Worm (Caenorhabditis elegans): ENCODE measurements around the gene Y52E8A.1.

Y52E8A.1 gene

DNA sequence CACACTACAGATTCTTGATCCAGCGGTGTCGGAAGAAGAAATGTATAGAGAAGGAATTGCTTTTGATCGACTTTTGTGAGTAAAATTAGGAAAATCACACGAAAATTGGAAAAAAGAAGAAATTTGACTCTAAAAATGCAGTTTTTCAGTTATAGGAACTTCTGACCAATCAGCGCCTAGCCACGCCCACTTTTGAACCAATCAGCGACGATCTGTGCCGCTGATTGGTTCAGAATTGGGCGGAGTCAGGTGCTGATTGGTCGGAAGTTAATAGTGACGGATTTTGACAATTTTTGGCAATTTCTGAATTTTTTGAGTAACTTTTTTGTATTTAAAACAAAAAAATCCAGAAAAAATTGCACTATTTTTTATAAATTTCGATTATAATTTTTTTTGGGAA lies 19.6 kb downstream of the Y52E8A.1 start:
- no peak for TF ChIP-seq W03F9.2 (tag; optimal IDR thresholded peaks at IDR 0.05)
- TF ChIP-seq him-1 (tag; optimal IDR thresholded peaks at IDR 0.05): no peak
- no peak for TF ChIP-seq dao-5 (tag; optimal IDR thresholded peaks at IDR 0.05)

DNA sequence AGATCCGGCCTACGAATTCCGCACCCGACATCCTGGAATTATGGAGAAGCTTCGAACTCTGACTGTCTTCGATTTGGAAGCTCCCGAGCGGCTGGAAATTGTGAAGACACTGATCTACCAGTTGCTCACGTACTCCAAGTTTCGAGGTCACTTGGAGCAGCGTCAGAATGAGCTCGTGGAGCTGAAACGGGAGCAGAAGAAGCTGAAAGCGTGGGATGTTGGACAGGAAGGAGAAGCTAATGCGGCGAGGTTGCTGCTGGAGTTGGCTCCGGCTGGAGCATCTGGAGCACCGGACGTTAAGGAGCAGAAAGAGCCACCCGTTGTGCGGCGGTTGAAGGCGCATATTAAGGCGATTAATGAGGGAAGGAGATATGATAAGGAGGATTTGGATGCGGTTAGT lies 22.5 kb downstream of the Y52E8A.1 start:
- TF ChIP-seq him-1 (tag; optimal IDR thresholded peaks at IDR 0.05) (no peak), W03F9.2 (tag; optimal IDR thresholded peaks at IDR 0.05) (no peak), dao-5 (tag; optimal IDR thresholded peaks at IDR 0.05) (no peak)

DNA sequence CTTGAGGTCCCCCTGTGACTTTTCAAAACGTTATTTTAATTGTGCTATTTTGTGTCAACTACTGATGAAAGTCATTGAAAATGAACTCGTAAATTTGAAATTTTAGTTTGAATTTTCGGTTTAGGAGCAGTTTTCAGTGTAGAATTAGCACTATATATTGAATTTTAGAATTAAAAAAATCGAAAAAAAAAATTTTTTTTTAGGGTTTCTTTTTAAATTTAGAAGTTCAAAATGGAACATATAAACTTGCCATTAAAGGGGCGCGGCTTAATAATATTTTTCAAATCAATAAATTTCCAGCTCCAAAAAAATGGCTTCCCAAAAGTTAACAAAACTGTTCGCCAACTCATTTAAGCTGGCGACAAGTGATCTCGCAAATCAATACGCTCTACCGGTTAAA lies 29.0 kb downstream of the Y52E8A.1 start, which contains the start of gene H20J04.9:
TSS of gene H20J04.9 (plus strand) at position 301 of the 400 bp plus-strand sequence.
- no peak for TF ChIP-seq dao-5 (tag; optimal IDR thresholded peaks at IDR 0.05)
- no peak for TF ChIP-seq W03F9.2 (tag; optimal IDR thresholded peaks at IDR 0.05)
- TF ChIP-seq him-1 (tag; optimal IDR thresholded peaks at IDR 0.05): no peak

DNA sequence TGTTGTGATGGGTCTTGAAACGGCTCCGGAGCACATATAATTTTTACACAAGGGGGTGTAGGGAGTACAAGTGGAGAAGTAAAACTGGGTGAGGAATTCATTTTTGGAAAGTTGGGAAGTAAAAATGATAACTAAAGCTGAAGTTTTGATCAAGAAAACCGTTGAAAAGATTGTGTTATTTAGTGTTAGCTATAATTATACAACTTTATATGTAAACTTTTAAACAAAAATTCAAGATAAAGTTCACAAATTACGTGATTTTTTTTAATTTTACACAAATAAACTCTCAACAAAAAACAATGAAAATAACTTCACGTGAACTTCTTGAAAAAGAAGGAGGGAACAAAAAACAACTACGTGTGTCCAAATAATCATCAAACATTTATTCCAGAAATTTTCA lies 33.4 kb downstream of the Y52E8A.1 start, which contains the start of the genes H20J04.7 and H20J04.1:
TSS of gene H20J04.7 (minus strand) at position 101 of the 400 bp plus-strand sequence.
TSS of gene H20J04.1 (plus strand) at position 397 of the 400 bp plus-strand sequence.
- TF ChIP-seq W03F9.2 (tag; optimal IDR thresholded peaks at IDR 0.05): no peak
- TF ChIP-seq dao-5 (tag; optimal IDR thresholded peaks at IDR 0.05): no peak
- TF ChIP-seq him-1 (tag; optimal IDR thresholded peaks at IDR 0.05): no peak

DNA sequence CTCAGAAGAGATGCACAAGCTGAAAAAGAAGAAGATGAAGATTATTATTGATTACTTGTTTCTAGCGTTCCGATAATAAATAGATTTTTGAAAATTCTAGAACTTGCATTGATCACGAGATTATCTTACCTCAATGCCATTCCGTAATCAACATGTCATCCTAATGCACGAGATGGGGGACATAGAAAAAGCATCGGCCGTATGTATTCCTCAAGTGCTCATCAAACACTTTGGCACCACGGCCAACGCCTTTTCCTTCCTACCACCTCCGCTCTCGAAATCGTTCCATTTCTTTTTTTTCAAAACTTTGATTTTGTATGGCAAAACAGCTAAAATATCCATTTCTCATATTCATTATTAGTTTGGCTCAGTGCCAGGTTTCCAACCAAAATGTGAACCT lies 36.9 kb downstream of the Y52E8A.1 start, which contains the start of gene lat-2:
TSS of gene lat-2 (plus strand) at position 301 of the 400 bp plus-strand sequence.
- no peak for TF ChIP-seq W03F9.2 (tag; optimal IDR thresholded peaks at IDR 0.05)
- no peak for TF ChIP-seq him-1 (tag; optimal IDR thresholded peaks at IDR 0.05)
- no peak for TF ChIP-seq dao-5 (tag; optimal IDR thresholded peaks at IDR 0.05)

DNA sequence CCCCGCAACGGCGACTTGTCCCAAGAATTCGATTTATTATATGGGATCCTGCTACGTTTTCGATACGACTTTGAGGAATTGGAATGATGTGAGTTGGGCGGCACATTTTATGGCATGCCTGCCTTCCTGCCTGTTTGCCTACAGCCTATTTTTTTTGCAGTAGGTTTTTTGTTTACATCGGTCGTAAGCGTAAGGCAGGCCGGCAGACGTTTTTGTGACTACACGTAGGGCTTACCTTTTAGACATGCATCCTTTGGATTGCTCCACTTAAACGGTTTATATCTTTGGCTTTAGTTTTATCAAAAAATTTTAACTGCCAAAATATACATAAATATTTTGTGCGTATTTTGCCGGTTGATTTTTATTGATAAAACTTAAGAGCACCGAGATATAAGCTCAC lies 37.4 kb downstream of the Y52E8A.1 start:
- TF ChIP-seq W03F9.2 (tag; optimal IDR thresholded peaks at IDR 0.05): no peak
- TF ChIP-seq dao-5 (tag; optimal IDR thresholded peaks at IDR 0.05): no peak
- TF ChIP-seq him-1 (tag; optimal IDR thresholded peaks at IDR 0.05): no peak

DNA sequence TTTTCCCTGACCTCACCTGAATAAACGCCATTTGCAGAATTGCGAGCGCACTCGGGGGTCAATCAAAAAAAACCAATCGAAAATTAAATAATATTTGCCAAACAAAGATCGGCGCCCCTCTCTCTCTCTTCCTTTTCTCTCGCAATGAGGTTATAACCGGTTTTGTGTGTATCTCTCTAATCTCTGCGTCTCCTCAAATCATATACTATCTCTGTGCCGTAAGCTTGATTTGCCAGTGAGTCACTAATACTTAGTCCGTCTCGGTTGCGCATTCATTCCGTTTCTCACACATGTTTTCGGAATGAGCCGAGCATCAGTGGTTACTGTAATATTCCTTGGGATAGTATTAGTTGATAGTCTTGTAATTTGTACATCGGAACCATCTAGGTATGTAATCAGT lies 40.2 kb downstream of the Y52E8A.1 start:
- TF ChIP-seq W03F9.2 (tag; optimal IDR thresholded peaks at IDR 0.05) (no peak), him-1 (tag; optimal IDR thresholded peaks at IDR 0.05) (no peak), dao-5 (tag; optimal IDR thresholded peaks at IDR 0.05) (no peak)

DNA sequence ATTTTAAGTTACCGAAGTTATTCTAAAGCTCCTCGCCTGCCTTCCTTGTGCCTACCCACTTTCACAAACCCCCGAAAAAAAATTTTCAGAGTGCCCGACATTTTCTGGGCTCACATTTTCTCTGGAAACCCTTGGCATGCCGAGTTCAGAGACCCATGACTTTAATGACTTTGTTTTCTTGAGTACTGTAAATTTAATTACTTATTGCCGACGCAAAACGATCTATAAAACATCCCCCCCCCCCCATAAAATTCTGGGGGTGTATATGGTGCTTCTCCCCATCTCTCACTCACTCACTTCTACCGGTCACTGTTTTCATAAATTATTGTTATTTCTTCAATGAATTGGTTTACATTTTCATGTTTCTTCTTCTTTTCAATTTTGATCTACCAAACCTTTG lies 46.1 kb downstream of the Y52E8A.1 start, which contains the start of gene try-9:
TSS of gene try-9 (plus strand) at position 301 of the 400 bp plus-strand sequence.
- no peak for TF ChIP-seq dao-5 (tag; optimal IDR thresholded peaks at IDR 0.05)
- TF ChIP-seq W03F9.2 (tag; optimal IDR thresholded peaks at IDR 0.05): no peak
- no peak for TF ChIP-seq him-1 (tag; optimal IDR thresholded peaks at IDR 0.05)

DNA sequence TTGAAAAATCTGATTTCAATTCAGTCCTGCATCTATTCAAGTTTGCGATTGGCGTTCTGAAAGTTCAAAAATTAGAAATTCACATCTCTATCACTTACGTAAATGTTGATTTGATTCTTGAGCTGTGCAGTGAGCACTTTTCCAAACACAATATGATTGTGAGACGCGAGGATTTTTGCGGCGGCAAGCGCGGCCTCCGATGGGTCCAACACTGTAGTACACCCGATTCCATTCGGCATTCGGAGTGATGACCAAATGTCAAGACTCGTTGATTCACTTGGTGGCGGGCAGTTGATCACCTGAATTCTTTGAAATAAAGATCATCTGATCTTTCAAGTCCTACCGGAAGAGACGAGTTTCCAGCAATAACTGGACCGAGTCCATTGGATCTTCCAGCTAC lies 47.8 kb downstream of the Y52E8A.1 start:
- no peak for TF ChIP-seq dao-5 (tag; optimal IDR thresholded peaks at IDR 0.05)
- TF ChIP-seq W03F9.2 (tag; optimal IDR thresholded peaks at IDR 0.05): no peak

DNA sequence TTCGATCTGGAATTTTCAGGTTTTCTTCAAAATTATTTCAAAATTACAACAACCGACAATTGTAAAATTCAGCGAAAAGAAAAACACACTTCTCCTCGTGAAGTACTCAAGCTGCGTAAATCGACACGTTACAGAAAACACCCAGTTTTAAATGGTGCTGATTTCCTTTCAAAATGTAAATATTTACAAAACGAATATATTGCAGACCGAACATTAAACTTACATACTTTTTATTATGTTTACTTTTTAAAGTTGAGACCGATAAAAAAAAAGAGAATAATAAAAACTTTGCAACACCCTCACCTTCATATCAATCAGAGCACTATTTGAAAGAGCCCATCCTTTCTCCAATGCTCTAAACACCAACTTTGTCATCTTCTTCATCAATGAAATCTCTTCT lies 49.0 kb downstream of the Y52E8A.1 start:
- TF ChIP-seq him-1 (tag; optimal IDR thresholded peaks at IDR 0.05): no peak
- TF ChIP-seq dao-5 (tag; optimal IDR thresholded peaks at IDR 0.05): no peak
- TF ChIP-seq W03F9.2 (tag; optimal IDR thresholded peaks at IDR 0.05): no peak
